Worm (Caenorhabditis elegans): ENCODE data around the gene C39D10.2.

Gene C39D10.2

ce11 chrX:7900180-7900579 lies 11.2 kb downstream of the C39D10.2 start:
- TF ChIP-seq scrt-1 (GFP tag; IDR thresholded peaks at IDR 0.05), result no peak
- no peak for TF ChIP-seq F13C5.2 (tag; optimal IDR thresholded peaks at IDR 0.05)
- no peak for TF ChIP-seq B0310.2 (tag; optimal IDR thresholded peaks at IDR 0.05)
- no peak for TF ChIP-seq hnd-1 (tag; optimal IDR thresholded peaks at IDR 0.05)
- TF ChIP-seq aly-1 (tag; optimal IDR thresholded peaks at IDR 0.05), result no peak
- no peak for TF ChIP-seq hmg-4 (GFP tag; optimal IDR thresholded peaks at IDR 0.05)
- TF ChIP-seq pes-1 (GFP tag; IDR thresholded peaks at IDR 0.05), result no peak
- no peak for TF ChIP-seq sea-1 (GFP tag; conservative IDR thresholded peaks at IDR 0.05)
- TF ChIP-seq tbx-37 (GFP tag; conservative IDR thresholded peaks at IDR 0.05), result no peak
- TF ChIP-seq flt-1 (GFP tag; IDR thresholded peaks at IDR 0.05), result no peak
- no peak for TF ChIP-seq ama-1 (optimal IDR thresholded peaks at IDR 0.05)
- TF ChIP-seq tbx-11 (GFP tag; IDR thresholded peaks at IDR 0.05), result no peak
- TF ChIP-seq ceh-13 (GFP tag; optimal IDR thresholded peaks at IDR 0.05), result no peak

DNA sequence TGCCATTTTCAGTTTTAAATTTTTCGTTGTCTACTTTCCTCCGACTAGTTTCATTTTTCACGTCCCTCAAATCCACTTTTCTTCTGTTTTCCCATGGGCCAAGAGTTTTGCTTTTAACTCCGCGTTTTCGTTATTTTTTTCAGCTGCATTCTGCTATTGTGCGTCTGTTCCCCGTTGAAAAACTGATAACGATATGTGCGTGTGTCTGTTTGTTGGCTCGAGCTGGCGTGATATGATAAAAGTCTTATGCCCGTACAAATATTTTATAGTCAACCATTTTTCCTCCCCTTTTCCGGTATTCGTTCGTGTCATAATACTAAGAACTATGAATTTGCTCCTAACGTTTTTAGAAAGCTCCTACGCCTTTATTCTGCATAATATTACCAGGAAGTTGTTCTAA lies 12.8 kb downstream of the C39D10.2 start:
- TF ChIP-seq hmg-4 (GFP tag; optimal IDR thresholded peaks at IDR 0.05) (no peak), aly-1 (tag; optimal IDR thresholded peaks at IDR 0.05) (no peak), ets-7 (tag; optimal IDR thresholded peaks at IDR 0.05) (no peak), scrt-1 (GFP tag; IDR thresholded peaks at IDR 0.05) (no peak), tra-4 (tag; optimal IDR thresholded peaks at IDR 0.05) (no peak), ama-1 (optimal IDR thresholded peaks at IDR 0.05) (no peak)

- TF ChIP-seq scrt-1 (GFP tag; IDR thresholded peaks at IDR 0.05) (no peak), B0310.2 (tag; optimal IDR thresholded peaks at IDR 0.05) (no peak), tbx-37 (GFP tag; conservative IDR thresholded peaks at IDR 0.05) (no peak), pes-1 (GFP tag; IDR thresholded peaks at IDR 0.05) (no peak), aly-1 (tag; optimal IDR thresholded peaks at IDR 0.05) (no peak), hnd-1 (tag; optimal IDR thresholded peaks at IDR 0.05) (no peak), hmbx-1 (tag; optimal IDR thresholded peaks at IDR 0.05) (no peak), ceh-36 (tag; optimal IDR thresholded peaks at IDR 0.05) (no peak), tbx-11 (GFP tag; IDR thresholded peaks at IDR 0.05) (no peak), ama-1 (optimal IDR thresholded peaks at IDR 0.05) (no peak), F13C5.2 (tag; optimal IDR thresholded peaks at IDR 0.05) (no peak)
Observed at ce11 chrX:7902976-7903375, 14.0 kb downstream of the C39D10.2 start, which contains the start of gene C39D10.11. C39D10.11 (plus strand) TSS chrX:7903276.

- no peak for TF ChIP-seq scrt-1 (GFP tag; IDR thresholded peaks at IDR 0.05)
- TF ChIP-seq hmbx-1 (tag; optimal IDR thresholded peaks at IDR 0.05), result no peak
- no peak for TF ChIP-seq hmg-4 (GFP tag; optimal IDR thresholded peaks at IDR 0.05)
- no peak for TF ChIP-seq tbx-37 (GFP tag; conservative IDR thresholded peaks at IDR 0.05)
- TF ChIP-seq ets-7 (tag; optimal IDR thresholded peaks at IDR 0.05), result no peak
- no peak for TF ChIP-seq aly-1 (tag; optimal IDR thresholded peaks at IDR 0.05)
- TF ChIP-seq ceh-13 (GFP tag; optimal IDR thresholded peaks at IDR 0.05), result no peak
- TF ChIP-seq ceh-36 (tag; optimal IDR thresholded peaks at IDR 0.05), result no peak
- TF ChIP-seq ama-1 (optimal IDR thresholded peaks at IDR 0.05), result no peak
- TF ChIP-seq flt-1 (GFP tag; IDR thresholded peaks at IDR 0.05), result no peak
- TF ChIP-seq tbx-11 (GFP tag; IDR thresholded peaks at IDR 0.05), result no peak
Observed at ce11 chrX:7906430-7907014, 17.5 kb downstream of the C39D10.2 start, which contains the start of gene C39D10.1. C39D10.1 (plus strand) TSS chrX:7906964.

DNA sequence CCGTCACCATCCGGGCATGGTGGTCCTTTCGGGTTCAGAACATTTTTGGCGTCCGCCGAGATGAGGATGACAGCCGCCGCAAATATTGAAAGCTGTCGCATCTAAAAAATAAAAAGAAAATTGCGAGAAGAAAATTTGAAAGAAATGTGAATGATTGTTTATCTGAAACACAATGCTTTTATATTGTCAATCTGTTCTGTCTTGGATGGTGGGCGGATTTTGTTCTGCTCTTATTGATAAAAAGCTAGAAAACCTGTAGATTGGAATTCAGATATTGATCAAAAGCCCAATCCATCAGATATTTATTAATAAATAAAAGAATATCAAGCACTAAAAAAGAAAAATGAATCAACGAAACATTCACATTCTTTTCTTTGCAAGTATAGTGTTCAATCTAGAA lies 24.8 kb downstream of the C39D10.2 start, which contains the start of gene C39D10.7:
C39D10.7 (minus strand) TSS at position 101 of the 400 bp plus-strand sequence.
- TF ChIP-seq tbx-11 (GFP tag; IDR thresholded peaks at IDR 0.05) (no peak), tbx-37 (GFP tag; conservative IDR thresholded peaks at IDR 0.05) (no peak), ets-7 (tag; optimal IDR thresholded peaks at IDR 0.05) (no peak), sea-1 (GFP tag; conservative IDR thresholded peaks at IDR 0.05) (no peak), scrt-1 (GFP tag; IDR thresholded peaks at IDR 0.05) (no peak)

ce11 chrX:7915616-7916015 lies 26.6 kb downstream of the C39D10.2 start:
- TF ChIP-seq tra-4 (tag; optimal IDR thresholded peaks at IDR 0.05) (no peak), hmbx-1 (tag; optimal IDR thresholded peaks at IDR 0.05) (no peak), F13C5.2 (tag; optimal IDR thresholded peaks at IDR 0.05) (no peak), B0310.2 (tag; optimal IDR thresholded peaks at IDR 0.05) (no peak), tbx-37 (GFP tag; conservative IDR thresholded peaks at IDR 0.05) (no peak), scrt-1 (GFP tag; IDR thresholded peaks at IDR 0.05) (no peak), tbx-11 (GFP tag; IDR thresholded peaks at IDR 0.05) (no peak), hmg-4 (GFP tag; optimal IDR thresholded peaks at IDR 0.05) (no peak), ets-7 (tag; optimal IDR thresholded peaks at IDR 0.05) (no peak), sea-1 (GFP tag; conservative IDR thresholded peaks at IDR 0.05) (no peak)

ce11 chrX:7916076-7916475 lies 27.1 kb downstream of the C39D10.2 start:
- TF ChIP-seq flt-1 (GFP tag; IDR thresholded peaks at IDR 0.05), result no peak
- TF ChIP-seq hmbx-1 (tag; optimal IDR thresholded peaks at IDR 0.05), result no peak
- no peak for TF ChIP-seq ceh-36 (tag; optimal IDR thresholded peaks at IDR 0.05)
- no peak for TF ChIP-seq aly-1 (tag; optimal IDR thresholded peaks at IDR 0.05)
- TF ChIP-seq ceh-13 (GFP tag; optimal IDR thresholded peaks at IDR 0.05), result no peak
- TF ChIP-seq ama-1 (optimal IDR thresholded peaks at IDR 0.05), result no peak
- no peak for TF ChIP-seq tbx-37 (GFP tag; conservative IDR thresholded peaks at IDR 0.05)
- no peak for TF ChIP-seq sea-1 (GFP tag; conservative IDR thresholded peaks at IDR 0.05)
- TF ChIP-seq pes-1 (GFP tag; IDR thresholded peaks at IDR 0.05), result no peak
- no peak for TF ChIP-seq F13C5.2 (tag; optimal IDR thresholded peaks at IDR 0.05)
- no peak for TF ChIP-seq hmg-4 (GFP tag; optimal IDR thresholded peaks at IDR 0.05)
- no peak for TF ChIP-seq ets-7 (tag; optimal IDR thresholded peaks at IDR 0.05)
- TF ChIP-seq scrt-1 (GFP tag; IDR thresholded peaks at IDR 0.05), result no peak
- no peak for TF ChIP-seq tbx-11 (GFP tag; IDR thresholded peaks at IDR 0.05)
- TF ChIP-seq hnd-1 (tag; optimal IDR thresholded peaks at IDR 0.05), result no peak
- TF ChIP-seq B0310.2 (tag; optimal IDR thresholded peaks at IDR 0.05), result no peak
- no peak for TF ChIP-seq tra-4 (tag; optimal IDR thresholded peaks at IDR 0.05)

ce11 chrX:7921130-7921529 lies 32.1 kb downstream of the C39D10.2 start:
- TF ChIP-seq hmg-4 (GFP tag; optimal IDR thresholded peaks at IDR 0.05), result no peak
- no peak for TF ChIP-seq scrt-1 (GFP tag; IDR thresholded peaks at IDR 0.05)
- no peak for TF ChIP-seq ets-7 (tag; optimal IDR thresholded peaks at IDR 0.05)
- no peak for TF ChIP-seq tbx-37 (GFP tag; conservative IDR thresholded peaks at IDR 0.05)
- no peak for TF ChIP-seq flt-1 (GFP tag; IDR thresholded peaks at IDR 0.05)
- no peak for TF ChIP-seq tra-4 (tag; optimal IDR thresholded peaks at IDR 0.05)
- no peak for TF ChIP-seq F13C5.2 (tag; optimal IDR thresholded peaks at IDR 0.05)
- no peak for TF ChIP-seq sea-1 (GFP tag; conservative IDR thresholded peaks at IDR 0.05)
- no peak for TF ChIP-seq hnd-1 (tag; optimal IDR thresholded peaks at IDR 0.05)
- TF ChIP-seq B0310.2 (tag; optimal IDR thresholded peaks at IDR 0.05), result no peak
- no peak for TF ChIP-seq hmbx-1 (tag; optimal IDR thresholded peaks at IDR 0.05)
- TF ChIP-seq pes-1 (GFP tag; IDR thresholded peaks at IDR 0.05), result no peak
- no peak for TF ChIP-seq aly-1 (tag; optimal IDR thresholded peaks at IDR 0.05)
- TF ChIP-seq ceh-13 (GFP tag; optimal IDR thresholded peaks at IDR 0.05), result no peak
- no peak for TF ChIP-seq ceh-36 (tag; optimal IDR thresholded peaks at IDR 0.05)
- TF ChIP-seq tbx-11 (GFP tag; IDR thresholded peaks at IDR 0.05), result no peak
- no peak for TF ChIP-seq ama-1 (optimal IDR thresholded peaks at IDR 0.05)

All from whole organism, early embryonic.